Worm (Caenorhabditis elegans) whole organism, L4 larva: ENCODE measurements around the gene erp-44.2.

Experiments used
- F10B5.3 ChIP-seq: sonication (generic microtip); optimal IDR thresholded peaks from 2 replicates; lab custom pipeline; 2016; ENCODE audit warnings: mild to moderate bottlenecking, missing genetic modification characterization, missing compliant biosample characterization
- F37D6.2 ChIP-seq: sonication (generic microtip); optimal IDR thresholded peaks from 2 replicates; lab custom pipeline; 2016; ENCODE audit warnings: mild to moderate bottlenecking, missing genetic modification characterization, missing compliant biosample characterization
- F44E2.7 ChIP-seq: fragments of 200-800 bp; sonication (Bioruptor generic); IDR thresholded peaks from 2 replicates; pipeline ENCODE4 v2.1.2; 2022; ENCODE audit warnings: missing genetic modification characterization, missing compliant biosample characterization
- T26A8.4 ChIP-seq: fragments of 200-800 bp; sonication (Bioruptor generic); IDR thresholded peaks from 2 replicates; pipeline ENCODE4 v1.3.6; 2022; ENCODE audit warnings: missing genetic modification characterization, missing compliant biosample characterization
- Y5F2A.4 ChIP-seq: fragments of 200-800 bp; sonication (Bioruptor generic); optimal IDR thresholded peaks from 2 replicates; lab custom pipeline; 2018; ENCODE audit warnings: mild to moderate bottlenecking, missing genetic modification characterization, missing compliant biosample characterization
- aha-1 ChIP-seq: fragments of 150-350 bp; peaks from one replicate; lab custom pipeline; 2014; ENCODE audit warnings: missing biosample characterization, missing genetic modification characterization
- ceh-20 ChIP-seq: fragments of 200-800 bp; sonication (Bioruptor generic); IDR thresholded peaks from 2 replicates; pipeline ENCODE4 v1.3.6; 2022; ENCODE audit warnings: missing genetic modification reagents, missing genetic modification characterization, missing compliant biosample characterization
- ceh-82 ChIP-seq: sonication (generic microtip); optimal IDR thresholded peaks from 2 replicates; lab custom pipeline; 2017; ENCODE audit warnings: missing biosample characterization, missing genetic modification characterization
- cey-2 ChIP-seq: sonication (generic microtip); optimal IDR thresholded peaks from 3 replicates; lab custom pipeline; 2017; ENCODE audit warnings: missing genetic modification characterization, mild to moderate bottlenecking, missing compliant biosample characterization, antibody characterized with exemption, borderline replicate concordance; ENCODE audit not compliant: insufficient read depth
- daf-16 ChIP-seq, 3 experiments: sonication (generic microtip); optimal IDR thresholded peaks; 2 replicates each; lab custom pipeline; 2016 to 2017; ENCODE audit warnings: missing genetic modification characterization in 3 of 3, missing genetic modification reagents in 3 of 3, mild to moderate bottlenecking in 2 of 3, missing compliant biosample characterization in 2 of 3, missing biosample characterization in 1 of 3, moderate library complexity in 1 of 3
- daf-19 ChIP-seq: fragments of 200-800 bp; sonication (Bioruptor generic); conservative IDR thresholded peaks from 2 replicates; pipeline ENCODE4 v1.3.6; 2022; ENCODE audit warnings: missing genetic modification characterization, missing compliant biosample characterization
- dmd-6 ChIP-seq: fragments of 200-800 bp; sonication (Bioruptor generic); IDR thresholded peaks from 2 replicates; pipeline ENCODE4 v1.3.6; 2022; ENCODE audit warnings: missing genetic modification reagents, missing genetic modification characterization, missing compliant biosample characterization
- dmd-8 ChIP-seq: fragments of 200-800 bp; sonication (Bioruptor generic); IDR thresholded peaks from 2 replicates; pipeline ENCODE4 v1.3.6; 2022; ENCODE audit warnings: missing genetic modification characterization, missing compliant biosample characterization
- duxl-1 ChIP-seq: sonication (generic microtip); optimal IDR thresholded peaks from 2 replicates; lab custom pipeline; 2016; ENCODE audit warnings: mild to moderate bottlenecking, missing genetic modification characterization, moderate library complexity, missing compliant biosample characterization; ENCODE audit not compliant: poor library complexity
- egl-43 ChIP-seq: fragments of 200-800 bp; sonication (Bioruptor generic); IDR thresholded peaks from 2 replicates; pipeline ENCODE4 v1.3.6; 2022; ENCODE audit warnings: missing genetic modification reagents, missing genetic modification characterization, missing compliant biosample characterization
- lim-7 ChIP-seq: fragments of 200-800 bp; sonication (Bioruptor generic); IDR thresholded peaks from 2 replicates; pipeline ENCODE4 v1.3.6; 2022; ENCODE audit warnings: missing genetic modification characterization, missing compliant biosample characterization
- lin-15B ChIP-seq: fragments of 150-350 bp; sonication (generic microtip); optimal IDR thresholded peaks from 3 replicates; lab custom pipeline; 2014; ENCODE audit warnings: missing biosample characterization, missing genetic modification characterization
- lin-29 ChIP-seq: fragments of 200-800 bp; sonication (Bioruptor generic); IDR thresholded peaks from 2 replicates; pipeline ENCODE4 v1.3.6; 2022; ENCODE audit warnings: missing genetic modification reagents, missing genetic modification characterization, missing compliant biosample characterization
- lir-3 ChIP-seq: sonication (generic microtip); optimal IDR thresholded peaks from 2 replicates; lab custom pipeline; 2016; ENCODE audit warnings: mild to moderate bottlenecking, missing genetic modification characterization, missing compliant biosample characterization
- lsy-2 ChIP-seq, 2 experiments: fragments of 150-350 bp in 1 of 2; sonication (generic microtip) in 1 of 2; optimal IDR thresholded peaks; 2 replicates each; lab custom pipeline; 2014 to 2017; ENCODE audit warnings: missing biosample characterization in 2 of 2, missing genetic modification characterization in 2 of 2
- madf-9 ChIP-seq: fragments of 200-800 bp; sonication (Bioruptor generic); conservative IDR thresholded peaks from 2 replicates; pipeline ENCODE4 v1.3.6; 2022; ENCODE audit warnings: missing genetic modification reagents, missing genetic modification characterization, missing compliant biosample characterization
- mdl-1 ChIP-seq, 2 experiments: fragments of 150-350 bp in 1 of 2; sonication (generic microtip) in 1 of 2; optimal IDR thresholded peaks; 2 replicates each; lab custom pipeline; 2014 to 2017; ENCODE audit warnings: missing biosample characterization in 2 of 2, missing genetic modification characterization in 2 of 2
- mes-2 ChIP-seq: sonication (generic microtip); optimal IDR thresholded peaks from 2 replicates; lab custom pipeline; 2016; ENCODE audit warnings: missing genotype, mild to moderate bottlenecking, missing genetic modification characterization, missing compliant biosample characterization; ENCODE audit not compliant: poor library complexity, severe bottlenecking
- mxl-3 ChIP-seq: fragments of 200-800 bp; sonication (Bioruptor generic); optimal IDR thresholded peaks from 2 replicates; lab custom pipeline; 2018; ENCODE audit warnings: mild to moderate bottlenecking, missing genetic modification characterization, missing compliant biosample characterization
- nhr-11 ChIP-seq: fragments of 150-350 bp; optimal IDR thresholded peaks from 2 replicates; lab custom pipeline; 2014; ENCODE audit warnings: missing biosample characterization, missing genetic modification characterization
- nhr-25 ChIP-seq: sonication (generic microtip); optimal IDR thresholded peaks from 2 replicates; lab custom pipeline; 2017; ENCODE audit warnings: missing genetic modification characterization, mild to moderate bottlenecking, missing compliant biosample characterization, antibody characterized with exemption, moderate library complexity, borderline replicate concordance; ENCODE audit not compliant: insufficient read depth
- nhr-28 ChIP-seq: fragments of 150-350 bp; optimal IDR thresholded peaks from 2 replicates; lab custom pipeline; 2014; ENCODE audit warnings: missing biosample characterization, missing genetic modification characterization
- nhr-48 ChIP-seq: sonication (generic microtip); optimal IDR thresholded peaks from 2 replicates; lab custom pipeline; 2016; ENCODE audit warnings: mild to moderate bottlenecking, missing genetic modification characterization, missing compliant biosample characterization
- nhr-76 ChIP-seq: fragments of 150-350 bp; optimal IDR thresholded peaks from 2 replicates; lab custom pipeline; 2014; ENCODE audit warnings: missing biosample characterization, missing genetic modification characterization
- nhr-77 ChIP-seq: fragments of 150-350 bp; optimal IDR thresholded peaks from 2 replicates; lab custom pipeline; 2014; ENCODE audit warnings: missing biosample characterization, missing genetic modification characterization
- php-3 ChIP-seq: fragments of 200-800 bp; sonication (Bioruptor generic); IDR thresholded peaks from 2 replicates; pipeline ENCODE4 v1.3.6; 2022; ENCODE audit warnings: missing genetic modification reagents, missing genetic modification characterization, missing compliant biosample characterization
- pqm-1 ChIP-seq: sonication (generic microtip); optimal IDR thresholded peaks from 2 replicates; lab custom pipeline; 2017; ENCODE audit warnings: missing biosample characterization, missing genetic modification characterization
- sdz-12 ChIP-seq: fragments of 200-800 bp; sonication (Bioruptor generic); optimal IDR thresholded peaks from 2 replicates; lab custom pipeline; 2018; ENCODE audit warnings: mild to moderate bottlenecking, missing genetic modification characterization, missing compliant biosample characterization
- set-16 ChIP-seq: fragments of 200-800 bp; sonication (Bioruptor generic); IDR thresholded peaks from 2 replicates; pipeline ENCODE4 v1.3.6; 2022; ENCODE audit warnings: missing genetic modification reagents, missing genetic modification characterization, missing compliant biosample characterization
- unc-39 ChIP-seq: sonication (generic microtip); optimal IDR thresholded peaks from 2 replicates; lab custom pipeline; 2017; ENCODE audit warnings: missing biosample characterization, missing genetic modification characterization
- vab-7 ChIP-seq: fragments of 200-800 bp; sonication (Bioruptor generic); IDR thresholded peaks from 2 replicates; pipeline ENCODE4 v1.3.6; 2022; ENCODE audit warnings: missing genetic modification reagents, missing genetic modification characterization, missing compliant biosample characterization
- zip-2 ChIP-seq: fragments of 150-350 bp; optimal IDR thresholded peaks from 2 replicates; lab custom pipeline; 2014; ENCODE audit warnings: missing biosample characterization, missing genetic modification characterization

The erp-44.2 gene

ce11 chrIV:7841218-7841617 lies 6.7 kb upstream of the erp-44.2 start (continued):
- TF ChIP-seq ceh-20 (GFP tag; lab: Robert Waterston, UW) (no peak), lir-3 (tag; lab: Kevin White, UChicago) (no peak), dmd-8 (no peak), php-3 (GFP tag; lab: Robert Waterston, UW) (peak; percentile 73), pqm-1 (tag; lab: Kevin White, UChicago) (peak; percentile 90), dmd-6 (peak; percentile 78), ceh-82 (tag; lab: Kevin White, UChicago) (no peak), egl-43 (GFP tag; lab: Robert Waterston, UW) (no peak)

DNA sequence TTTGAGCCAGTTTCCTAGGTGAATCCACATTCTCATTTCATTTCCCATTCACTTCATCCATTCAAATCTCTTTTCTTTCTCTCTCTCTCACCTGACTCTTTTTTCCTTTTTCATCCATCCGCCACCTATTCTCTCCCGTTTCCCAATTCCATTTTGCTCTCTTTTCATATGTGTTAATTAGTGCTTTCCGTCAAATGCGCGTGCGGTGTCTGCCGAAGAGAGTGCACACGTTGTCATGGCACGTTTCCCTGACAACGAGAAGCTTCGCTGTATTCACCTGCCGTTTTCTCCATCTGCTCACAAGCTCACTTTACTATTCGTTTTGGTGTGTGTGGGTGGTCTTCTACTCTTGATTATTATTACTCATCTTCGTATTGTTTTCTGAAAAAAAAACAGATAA lies 5.4 kb upstream of the erp-44.2 start:
- TF ChIP-seq nhr-28 (tag; lab: Kevin White, UChicago) = no peak
- TF ChIP-seq aha-1 = peak; percentile 27
- TF ChIP-seq daf-19 (GFP tag; lab: Robert Waterston, UW) = 0 out of 2 replicates have a peak, but pooled peaks have one; percentile 14
- TF ChIP-seq F37D6.2 = no peak

DNA sequence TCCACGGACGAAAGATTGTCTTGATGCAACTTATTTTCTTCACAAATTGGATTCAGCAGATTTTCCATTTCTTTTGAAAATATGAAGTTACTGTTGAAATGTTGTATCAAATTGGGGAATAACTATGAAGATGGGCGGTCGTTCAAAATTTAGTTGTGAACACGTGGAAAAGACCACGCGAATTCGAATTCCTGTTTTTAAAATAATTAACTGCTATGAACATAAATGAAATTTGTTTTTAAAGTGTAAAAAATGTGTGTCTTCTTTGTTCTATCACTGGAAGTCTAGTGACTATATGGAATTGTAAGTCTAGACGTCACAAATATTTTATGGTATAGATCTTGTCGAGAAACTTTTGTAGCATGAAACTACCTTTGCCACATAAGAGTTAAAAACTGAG lies 4.0 kb upstream of the erp-44.2 start, which contains the start of gene C06A6.7:
Gene C06A6.7 (minus strand): TSS at position 101 of the 400 bp plus-strand sequence.
- no peak for TF ChIP-seq lim-7 (GFP tag; lab: Robert Waterston, UW)
- TF ChIP-seq T26A8.4 (GFP tag; lab: Robert Waterston, UW) = no peak
- no peak for TF ChIP-seq set-16 (GFP tag; lab: Robert Waterston, UW)
- no peak for TF ChIP-seq sdz-12 (GFP tag; lab: Kevin White, UChicago)
- no peak for TF ChIP-seq php-3 (GFP tag; lab: Robert Waterston, UW)
- TF ChIP-seq nhr-76 (tag; lab: Kevin White, UChicago) = no peak

DNA sequence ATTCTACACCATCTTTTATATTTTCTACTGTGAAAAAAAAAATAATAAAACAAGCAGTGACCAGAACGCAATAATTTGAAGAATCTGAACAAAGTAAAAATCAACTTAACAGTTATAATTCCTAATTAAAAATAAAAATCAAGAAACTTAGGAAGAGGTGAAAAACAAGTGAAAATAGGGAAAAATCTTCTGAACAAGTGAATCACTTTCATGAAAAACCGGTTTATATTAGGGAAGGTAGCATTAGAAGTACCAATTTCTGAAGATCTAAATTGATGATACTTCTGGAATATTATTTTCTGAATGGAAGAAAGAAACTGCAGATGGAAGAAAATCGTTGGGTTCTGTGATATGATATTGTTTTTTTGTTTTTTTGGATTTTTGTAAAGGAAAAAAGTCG lies 2.0 kb upstream of the erp-44.2 start:
- TF ChIP-seq zip-2 (tag; lab: Kevin White, UChicago) (no peak), nhr-77 (no peak), F44E2.7 (GFP tag; lab: Robert Waterston, UW) (no peak), daf-16 (GFP tag; optimal IDR thresholded peaks at IDR 0.05; lab: Kevin White, UChicago) (no peak), daf-16 (tag; optimal IDR thresholded peaks at IDR 0.05; lab: Kevin White, UChicago) (no peak), cey-2 (tag; lab: Kevin White, UChicago) (no peak), nhr-11 (tag; lab: Kevin White, UChicago) (no peak), mdl-1 (tag; optimal IDR thresholded peaks at IDR 0.05; lab: Kevin White, UChicago) (no peak), duxl-1 (tag; lab: Kevin White, UChicago) (no peak), lin-15B (tag; lab: Kevin White, UChicago) (no peak), F37D6.2 (no peak), nhr-25 (tag; lab: Kevin White, UChicago) (no peak), lin-29 (no peak), lsy-2 (tag; optimal IDR thresholded peaks at IDR 0.05; lab: Kevin White, UChicago) (no peak), dmd-8 (no peak), F10B5.3 (tag; lab: Kevin White, UChicago) (no peak), unc-39 (tag; lab: Kevin White, UChicago) (no peak)

DNA sequence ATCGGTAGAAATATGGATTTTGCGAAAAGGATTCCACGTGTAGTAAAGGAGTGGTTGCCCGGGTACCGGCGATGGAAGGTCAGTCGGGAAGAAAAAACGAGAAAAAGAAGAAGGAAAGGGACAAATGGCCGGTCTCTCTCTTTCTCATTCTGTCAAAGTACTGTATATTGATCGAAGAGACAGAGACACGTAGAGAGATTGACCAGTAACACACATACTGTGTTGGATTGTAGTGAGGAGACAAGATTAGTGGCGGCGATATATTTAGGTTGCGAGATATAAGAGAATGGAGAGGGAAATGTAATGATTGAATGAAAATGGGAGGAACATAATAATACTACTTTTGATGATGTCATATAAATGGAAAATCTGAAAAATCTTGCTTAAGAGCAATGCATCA lies 1.6 kb upstream of the erp-44.2 start:
- no peak for TF ChIP-seq daf-19 (GFP tag; lab: Robert Waterston, UW)
- TF ChIP-seq madf-9 (GFP tag; lab: Robert Waterston, UW) = no peak
- TF ChIP-seq mdl-1 (tag; optimal IDR thresholded peaks at IDR 0.05; lab: Kevin White, UChicago) = peak in 1 of 2 experiments; percentile 0
- TF ChIP-seq nhr-48 (tag; lab: Kevin White, UChicago) = no peak
- peak in 1 of 2 experiments; percentile 18 for TF ChIP-seq lsy-2 (tag; optimal IDR thresholded peaks at IDR 0.05; lab: Kevin White, UChicago)
- peak; percentile 47 for TF ChIP-seq nhr-25 (tag; lab: Kevin White, UChicago)
- TF ChIP-seq mes-2 (tag; lab: Kevin White, UChicago) = no peak
- peak; percentile 33 for TF ChIP-seq mxl-3
- no peak for TF ChIP-seq vab-7 (GFP tag; lab: Robert Waterston, UW)
- TF ChIP-seq Y5F2A.4 (GFP tag; lab: Kevin White, UChicago) = no peak
- TF ChIP-seq nhr-28 (tag; lab: Kevin White, UChicago) = peak; percentile 83
